Worm (Caenorhabditis elegans): ENCODE results near the gene Y38C1AA.1.

DNA sequence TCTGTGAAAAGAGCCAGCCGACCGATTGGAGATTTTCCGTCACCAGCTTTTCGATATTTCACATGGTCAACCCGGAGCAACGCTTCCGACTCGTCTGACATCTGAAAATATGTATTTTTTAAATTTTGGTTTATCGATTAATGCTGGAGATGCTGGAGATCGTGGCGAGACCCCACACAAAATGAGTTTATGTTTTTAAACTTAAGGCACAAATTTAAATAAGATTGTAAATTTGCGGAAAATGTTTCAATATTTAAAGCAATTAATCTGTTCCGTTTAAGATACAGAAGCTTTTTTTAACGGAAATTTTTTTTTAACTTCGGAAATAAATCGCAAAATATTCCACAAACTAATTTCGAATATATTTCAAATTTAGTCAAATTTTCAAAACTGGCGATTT lies 23.7 kb downstream of the Y38C1AA.1 start, which contains the start of gene gtf-2H1:
- TF ChIP-seq tbx-11 (GFP tag; IDR thresholded peaks at IDR 0.05) (no peak), ama-1 (optimal IDR thresholded peaks at IDR 0.05) (no peak), scrt-1 (GFP tag; IDR thresholded peaks at IDR 0.05) (no peak), F13C5.2 (tag; optimal IDR thresholded peaks at IDR 0.05) (no peak), ceh-13 (GFP tag; optimal IDR thresholded peaks at IDR 0.05) (no peak), ceh-36 (tag; optimal IDR thresholded peaks at IDR 0.05) (no peak), flt-1 (GFP tag; IDR thresholded peaks at IDR 0.05) (no peak), tbx-37 (GFP tag; conservative IDR thresholded peaks at IDR 0.05) (no peak), hmbx-1 (tag; optimal IDR thresholded peaks at IDR 0.05) (no peak), B0310.2 (tag; optimal IDR thresholded peaks at IDR 0.05) (no peak), pes-1 (GFP tag; IDR thresholded peaks at IDR 0.05) (no peak), hmg-4 (GFP tag; optimal IDR thresholded peaks at IDR 0.05) (no peak), sea-1 (GFP tag; conservative IDR thresholded peaks at IDR 0.05) (no peak)
